Worm (Caenorhabditis elegans) whole organism, early embryonic: ENCODE data around the gene nud-1.

Source experiments
- B0310.2 ChIP-seq: sonication (generic microtip); optimal IDR thresholded peaks from 2 replicates; lab custom pipeline; 2016; ENCODE audit warnings: mild to moderate bottlenecking, missing genetic modification characterization, missing compliant biosample characterization
- ama-1 ChIP-seq: fragments of 150-350 bp; optimal IDR thresholded peaks from 2 replicates; lab custom pipeline; 2014
- ceh-36 ChIP-seq: sonication (generic microtip); optimal IDR thresholded peaks from 2 replicates; lab custom pipeline; 2016; ENCODE audit warnings: missing genetic modification characterization, inconsistent platforms, missing compliant biosample characterization
- ets-7 ChIP-seq: sonication (generic microtip); optimal IDR thresholded peaks from 2 replicates; lab custom pipeline; 2016; ENCODE audit warnings: missing genotype, missing genetic modification characterization, missing compliant biosample characterization
- flt-1 ChIP-seq: fragments of 200-800 bp; sonication (Bioruptor generic); IDR thresholded peaks from 2 replicates; pipeline ENCODE4 v1.3.6; 2022; ENCODE audit warnings: missing genetic modification characterization, missing compliant biosample characterization
- hmbx-1 ChIP-seq: sonication (generic microtip); optimal IDR thresholded peaks from 2 replicates; lab custom pipeline; 2016; ENCODE audit warnings: mild to moderate bottlenecking, missing genetic modification characterization, missing compliant biosample characterization
- hnd-1 ChIP-seq: sonication (generic microtip); optimal IDR thresholded peaks from 2 replicates; lab custom pipeline; 2016; ENCODE audit warnings: missing genetic modification characterization, missing compliant biosample characterization
- tbx-11 ChIP-seq: fragments of 200-800 bp; sonication (Bioruptor generic); IDR thresholded peaks from 2 replicates; pipeline ENCODE4 v1.3.6; 2022; ENCODE audit warnings: missing genetic modification characterization, missing compliant biosample characterization
- tbx-37 ChIP-seq: fragments of 200-800 bp; sonication (Bioruptor generic); conservative IDR thresholded peaks from 2 replicates; pipeline ENCODE4 v1.3.6; 2022; ENCODE audit warnings: missing genetic modification reagents, missing genetic modification characterization, missing compliant biosample characterization
- tra-4 ChIP-seq: sonication (generic microtip); optimal IDR thresholded peaks from 2 replicates; lab custom pipeline; 2017; ENCODE audit warnings: missing genetic modification characterization, missing compliant biosample characterization

DNA sequence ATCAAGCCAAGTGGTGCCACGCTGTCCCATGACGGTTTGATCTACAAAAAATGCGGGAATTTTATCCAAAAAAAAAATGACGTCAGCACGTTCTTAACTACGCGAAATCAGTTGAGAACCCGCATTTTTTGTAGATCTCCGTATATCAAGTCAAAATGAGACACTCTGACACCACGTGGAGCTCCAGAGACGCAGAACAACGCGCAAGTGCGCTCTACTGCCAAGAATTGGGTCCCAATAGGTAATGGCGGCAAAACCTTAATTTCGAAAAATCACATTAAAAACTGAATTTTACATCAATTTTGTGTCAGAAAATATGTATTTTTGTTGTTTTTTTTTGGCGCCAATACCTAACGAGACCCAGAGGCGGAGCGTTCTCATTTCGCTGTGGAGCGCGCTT, 24.4 kb upstream of the nud-1 start:
- TF ChIP-seq ceh-36 (tag; lab: Kevin White, UChicago) (no peak), hnd-1 (no peak), ama-1 (lab: Kevin White, UChicago) (no peak), tra-4 (no peak), flt-1 (GFP tag; lab: Robert Waterston, UW) (no peak), B0310.2 (tag; lab: Kevin White, UChicago) (no peak), ets-7 (tag; lab: Kevin White, UChicago) (no peak), tbx-11 (GFP tag; lab: Robert Waterston, UW) (no peak), tbx-37 (no peak), hmbx-1 (no peak)
